Fruit fly (Drosophila melanogaster): ENCODE data around the gene Ald2.

dm6 chr3R:26442609-26443180 is 28.8 kb downstream of the Ald2 start:
- peak; percentile 14 for TF ChIP-seq dsx (GFP tag; optimal IDR thresholded peaks at IDR 0.05; ENCODE audit: poor library complexity, severe bottlenecking)
- TF ChIP-seq Lpt (GFP tag; optimal IDR thresholded peaks at IDR 0.05): no peak
- TF ChIP-seq CG16779 (tag; optimal IDR thresholded peaks at IDR 0.05): peak; percentile 11
- TF ChIP-seq CG10669 (GFP tag; optimal IDR thresholded peaks at IDR 0.05): no peak
- TF ChIP-seq cyc (GFP tag; optimal IDR thresholded peaks at IDR 0.05): no peak
- TF ChIP-seq Eip75B (GFP tag; optimal IDR thresholded peaks at IDR 0.05): no peak
- no peak for TF ChIP-seq pdm3 (GFP tag; optimal IDR thresholded peaks at IDR 0.05)
- no peak for TF ChIP-seq CG1621 (tag; optimal IDR thresholded peaks at IDR 0.05)
- TF ChIP-seq svp (GFP tag): no peak
